Worm (Caenorhabditis elegans): ENCODE data around the gene clec-38.

Gene clec-38

ce11 chrV:16692988-16693387, 42.4 kb downstream of the clec-38 start:
- TF ChIP-seq egrh-3 (GFP tag; IDR thresholded peaks at IDR 0.05) (peak; percentile 90; the same call in 1 of the 2 replicates), ztf-6 (GFP tag; IDR thresholded peaks at IDR 0.05) (no peak), zfh-2 (GFP tag; conservative IDR thresholded peaks at IDR 0.05) (peak; percentile 92)

- TF ChIP-seq ztf-3 (GFP tag; optimal IDR thresholded peaks at IDR 0.05) (no peak), let-607 (tag; optimal IDR thresholded peaks at IDR 0.05) (no peak), tlf-1 (GFP tag; optimal IDR thresholded peaks at IDR 0.05) (no peak), ceh-79 (tag; optimal IDR thresholded peaks at IDR 0.05) (no peak)
These were observed 48.2 kb downstream of the clec-38 start, which contains the start of gene srz-102 for ce11 chrV:16687227-16687626. Gene srz-102 (plus strand): TSS chrV:16687527.

ce11 chrV:16685725-16686124, 49.7 kb downstream of the clec-38 start, which contains the start of gene srw-43:
Gene srw-43 (plus strand): TSS chrV:16686025.
- no peak for TF ChIP-seq pbrm-1 (GFP tag; IDR thresholded peaks at IDR 0.05)
- TF ChIP-seq snpc-1.1 (tag; optimal IDR thresholded peaks at IDR 0.05; ENCODE audit: insufficient read depth): no peak
